Fruit fly (Drosophila melanogaster): Measurements from ENCODE around the gene CG32181.

The CG32181 gene

DNA sequence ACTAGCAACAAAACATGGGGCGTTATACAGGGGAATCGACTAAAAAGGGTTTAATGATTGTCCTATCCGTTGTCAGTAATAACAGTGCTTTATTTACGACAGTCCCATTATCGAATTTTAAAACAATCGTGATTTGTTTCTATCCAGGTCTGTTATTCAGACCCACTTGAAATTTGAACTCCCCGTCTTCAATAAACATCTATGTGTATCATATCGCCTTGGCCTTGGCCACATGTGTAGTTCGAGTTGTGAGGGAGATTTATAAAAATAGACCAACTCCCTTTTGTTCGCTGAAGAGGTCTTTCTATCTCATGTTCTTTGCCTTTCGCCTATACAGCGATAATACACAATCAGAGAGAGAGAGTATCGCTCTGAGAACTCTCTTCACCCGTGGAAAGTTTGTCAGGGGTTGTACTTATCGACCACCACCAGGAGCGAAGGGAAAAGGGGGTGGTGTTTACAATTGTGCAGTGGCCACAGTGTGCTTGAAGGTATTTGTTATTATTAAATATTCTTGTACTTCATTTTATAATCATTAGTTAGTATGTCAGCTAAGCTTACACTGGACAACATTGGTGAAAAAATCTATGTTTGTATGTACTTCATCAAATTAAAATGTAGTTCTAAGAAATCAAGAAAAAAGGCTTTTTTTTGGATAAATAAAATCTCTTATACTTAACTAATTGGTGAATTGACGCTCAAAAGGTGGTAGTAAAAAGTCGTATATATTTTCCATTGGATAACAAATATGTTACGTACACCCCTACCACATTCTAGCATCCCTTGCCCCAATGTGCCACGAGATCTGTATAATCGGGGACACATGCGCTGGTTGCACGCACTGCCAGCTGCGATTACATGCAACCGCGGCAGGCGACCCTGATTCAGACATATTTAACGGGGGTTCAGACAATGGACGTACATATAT lies 2.1 kb upstream of the CG32181 start (continued):
- TF ChIP-seq trh (GFP tag; optimal IDR thresholded peaks at IDR 0.05), result peak; percentile 37
- peak; percentile 31; the same call in 1 of the 2 replicates for TF ChIP-seq chm (GFP tag; IDR thresholded peaks at IDR 0.05)
- peak; percentile 59; the same call in 2 of the 3 replicates for TF ChIP-seq CG11695 (GFP tag; IDR thresholded peaks at IDR 0.05)
- peak; percentile 91 for TF ChIP-seq Sox100B (GFP tag; optimal IDR thresholded peaks at IDR 0.05)
- no peak for TF ChIP-seq CG2889 (GFP tag; IDR thresholded peaks at IDR 0.05)
- peak; percentile 55 for TF ChIP-seq CG12236 (GFP tag; optimal IDR thresholded peaks at IDR 0.05)
- peak; percentile 54 for TF ChIP-seq CG10654 (GFP tag; optimal IDR thresholded peaks at IDR 0.05)
- no peak for TF ChIP-seq CG5953 (GFP tag; IDR thresholded peaks at IDR 0.05)
- TF ChIP-seq CG31388 (GFP tag; optimal IDR thresholded peaks at IDR 0.05), result peak; percentile 32
- TF ChIP-seq Dip3 (GFP tag; optimal IDR thresholded peaks at IDR 0.05), result no peak
- peak; percentile 54 for TF ChIP-seq CG8944 (GFP tag; optimal IDR thresholded peaks at IDR 0.05)
- TF ChIP-seq Stat92E (GFP tag; optimal IDR thresholded peaks at IDR 0.05), result peak in 1 of 3 experiments; percentile 77
- no peak for TF ChIP-seq cad (GFP tag; optimal IDR thresholded peaks at IDR 0.05)
- peak; percentile 70 for TF ChIP-seq onecut (GFP tag; IDR thresholded peaks at IDR 0.05)
- peak; percentile 49 for TF ChIP-seq CG6854 (GFP tag; optimal IDR thresholded peaks at IDR 0.05)
- no peak; the same call in 2 of the 3 replicates for TF ChIP-seq Aef1 (GFP tag; IDR thresholded peaks at IDR 0.05)
- TF ChIP-seq CG1603 (tag; optimal IDR thresholded peaks at IDR 0.05), result peak; percentile 46
- no peak for TF ChIP-seq Optix (GFP tag; IDR thresholded peaks at IDR 0.05)
- TF ChIP-seq CG4328 (GFP tag; optimal IDR thresholded peaks at IDR 0.05), result peak; percentile 48
- TF ChIP-seq pros (GFP tag; optimal IDR thresholded peaks at IDR 0.05), result peak; percentile 88
- peak; percentile 82 for TF ChIP-seq unpg (GFP tag; optimal IDR thresholded peaks at IDR 0.05)
- peak; percentile 6 for TF ChIP-seq pb (GFP tag; optimal IDR thresholded peaks at IDR 0.05)
- TF ChIP-seq ERR (GFP tag; optimal IDR thresholded peaks at IDR 0.05), result no peak
- TF ChIP-seq Antp (GFP tag; optimal IDR thresholded peaks at IDR 0.05), result peak; percentile 55
- TF ChIP-seq kni (GFP tag; optimal IDR thresholded peaks at IDR 0.05), result peak; percentile 67
- peak; percentile 44 for TF ChIP-seq Atf3 (GFP tag; optimal IDR thresholded peaks at IDR 0.05)
- no peak for TF ChIP-seq cg (GFP tag; optimal IDR thresholded peaks at IDR 0.05)
- peak; percentile 84 for TF ChIP-seq CG3407 (GFP tag; optimal IDR thresholded peaks at IDR 0.05)
- peak; percentile 77 for TF ChIP-seq Lhr (GFP tag; optimal IDR thresholded peaks at IDR 0.05)
- TF ChIP-seq CG4360 (GFP tag; IDR thresholded peaks at IDR 0.05), result peak; percentile 28; the same call in 1 of the 2 replicates
- no peak for TF ChIP-seq aop (GFP tag; IDR thresholded peaks at IDR 0.05)
- no peak for TF ChIP-seq h (optimal IDR thresholded peaks at IDR 0.05)
- no peak; the same call in 2 of the 3 replicates for TF ChIP-seq Mrtf (GFP tag; IDR thresholded peaks at IDR 0.05)
- peak; percentile 39 for TF ChIP-seq repo (GFP tag; optimal IDR thresholded peaks at IDR 0.05)
- no peak for TF ChIP-seq CG9215 (GFP tag; IDR thresholded peaks at IDR 0.05)
- no peak for TF ChIP-seq mld (GFP tag; IDR thresholded peaks at IDR 0.05; ENCODE audit: partially characterized antibody)
- no peak for TF ChIP-seq CG12071 (GFP tag; optimal IDR thresholded peaks at IDR 0.05)
- peak; percentile 83 for TF ChIP-seq CG30403 (GFP tag; optimal IDR thresholded peaks at IDR 0.05)
- TF ChIP-seq disco-r (GFP tag; optimal IDR thresholded peaks at IDR 0.05), result peak; percentile 38
- TF ChIP-seq stc (GFP tag; IDR thresholded peaks at IDR 0.05), result peak; percentile 54; the same call in 1 of the 2 replicates
- peak; percentile 90 for TF ChIP-seq gsb-n (tag; optimal IDR thresholded peaks at IDR 0.05)
- TF ChIP-seq CG10366 (GFP tag; IDR thresholded peaks at IDR 0.05), result peak; percentile 49; the same call in 1 of the 2 replicates
- TF ChIP-seq MBD-R2 (GFP tag; IDR thresholded peaks at IDR 0.05), result no peak
- TF ChIP-seq Dfd (GFP tag; optimal IDR thresholded peaks at IDR 0.05), result no peak
- peak; percentile 32 for TF ChIP-seq CG9609 (GFP tag; optimal IDR thresholded peaks at IDR 0.05)
- TF ChIP-seq Ets97D (GFP tag; optimal IDR thresholded peaks at IDR 0.05), result peak; percentile 7
- TF ChIP-seq CG18262 (tag; optimal IDR thresholded peaks at IDR 0.05), result peak; percentile 97
- peak; percentile 69 for TF ChIP-seq NC2β (GFP tag; optimal IDR thresholded peaks at IDR 0.05)
- TF ChIP-seq CG5245 (GFP tag; optimal IDR thresholded peaks at IDR 0.05), result peak; percentile 69
- TF ChIP-seq CG7745 (tag; optimal IDR thresholded peaks at IDR 0.05), result peak; percentile 30
